Worm (Caenorhabditis elegans) whole organism, L4 larva: ENCODE data around the gene col-104.
A peak's percentile ranks its signal among the peaks of the same experiment; 100 is the strongest.

Experiments
- R02D3.7 ChIP-seq: fragments of 150-350 bp; sonication (generic microtip); optimal IDR thresholded peaks from 3 replicates; lab custom pipeline; 2014; ENCODE audit warnings: missing biosample characterization, missing genetic modification characterization
- T20F7.1 ChIP-seq: fragments of 200-800 bp; sonication (Bioruptor generic); optimal IDR thresholded peaks from 2 replicates; lab custom pipeline; 2018; ENCODE audit warnings: mild to moderate bottlenecking, missing genetic modification characterization, missing compliant biosample characterization
- ceh-44 ChIP-seq: fragments of 200-800 bp; sonication (Bioruptor generic); IDR thresholded peaks from 2 replicates; pipeline ENCODE4 v1.3.6; 2022; ENCODE audit warnings: missing genetic modification reagents, missing genetic modification characterization, missing compliant biosample characterization
- dve-1 ChIP-seq: sonication (generic microtip); optimal IDR thresholded peaks from 2 replicates; lab custom pipeline; 2017; ENCODE audit warnings: antibody characterized with exemption, mild to moderate bottlenecking, missing genetic modification characterization, missing compliant biosample characterization; ENCODE audit not compliant: insufficient read depth
- lsy-2 ChIP-seq, 2 experiments: fragments of 150-350 bp in 1 of 2; sonication (generic microtip) in 1 of 2; optimal IDR thresholded peaks; 2 replicates each; lab custom pipeline; 2014 to 2017; ENCODE audit warnings: missing biosample characterization in 2 of 2, missing genetic modification characterization in 2 of 2
- mdl-1 ChIP-seq, 2 experiments: fragments of 150-350 bp in 1 of 2; sonication (generic microtip) in 1 of 2; optimal IDR thresholded peaks; 2 replicates each; lab custom pipeline; 2014 to 2017; ENCODE audit warnings: missing biosample characterization in 2 of 2, missing genetic modification characterization in 2 of 2
- nhr-237 ChIP-seq: sonication (generic microtip); optimal IDR thresholded peaks from 2 replicates; lab custom pipeline; 2017; ENCODE audit warnings: missing biosample characterization, missing genetic modification characterization
- pha-4 ChIP-seq, 2 experiments: fragments of 150-350 bp in 1 of 2; fragments of 200-800 bp in 1 of 2; sonication (Bioruptor generic) in 1 of 2; IDR thresholded peaks in 1 of 2; optimal IDR thresholded peaks in 1 of 2; 2 replicates each; pipeline versions ENCODE4 v1.3.6 to Lab custom; 2014 to 2022; ENCODE audit warnings: missing genetic modification characterization in 2 of 2, missing genetic modification reagents in 2 of 2, missing biosample characterization in 1 of 2, missing compliant biosample characterization in 1 of 2
- php-3 ChIP-seq: fragments of 200-800 bp; sonication (Bioruptor generic); IDR thresholded peaks from 2 replicates; pipeline ENCODE4 v1.3.6; 2022; ENCODE audit warnings: missing genetic modification reagents, missing genetic modification characterization, missing compliant biosample characterization
- snpc-4 ChIP-seq: fragments of 150-350 bp; optimal IDR thresholded peaks from 2 replicates; lab custom pipeline; 2014; ENCODE audit warnings: missing biosample characterization, missing genetic modification characterization
- ztf-11 ChIP-seq: fragments of 150-350 bp; optimal IDR thresholded peaks from 2 replicates; lab custom pipeline; 2014; ENCODE audit warnings: missing biosample characterization, missing genetic modification characterization

DNA sequence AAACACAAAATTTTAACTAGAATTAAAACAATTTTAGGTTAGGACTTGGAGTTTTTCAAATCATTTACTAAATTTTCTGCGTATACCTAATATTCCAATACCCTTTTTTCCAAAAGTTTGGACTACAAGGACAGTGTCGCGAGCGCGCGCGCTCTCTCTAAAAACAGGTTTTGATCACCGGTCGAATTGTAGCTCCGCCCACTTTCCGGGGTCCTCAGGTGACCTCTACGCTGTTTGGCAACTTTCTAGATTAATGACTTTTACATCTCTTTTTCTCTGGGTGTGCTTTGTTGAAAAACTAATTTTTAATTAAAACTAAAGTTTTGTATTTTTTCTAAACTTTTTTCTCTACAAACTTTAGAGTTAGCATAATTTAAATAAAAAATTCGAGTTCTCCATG, 33.9 kb upstream of the col-104 start:
- no peak for TF ChIP-seq lsy-2 (tag; optimal IDR thresholded peaks at IDR 0.05; lab: Kevin White, UChicago)
- TF ChIP-seq php-3 = no peak
- no peak for TF ChIP-seq dve-1 (tag; lab: Kevin White, UChicago)
- peak in 1 of 2 experiments; percentile 6 for TF ChIP-seq mdl-1 (tag; optimal IDR thresholded peaks at IDR 0.05; lab: Kevin White, UChicago)
- TF ChIP-seq ceh-44 = no peak
- no peak for TF ChIP-seq pha-4 (GFP tag; IDR thresholded peaks at IDR 0.05; lab: Robert Waterston, UW)
- TF ChIP-seq pha-4 (tag; optimal IDR thresholded peaks at IDR 0.05; lab: Kevin White, UChicago) = no peak
- TF ChIP-seq ztf-11 (tag; lab: Kevin White, UChicago) = no peak
- no peak for TF ChIP-seq snpc-4 (tag; lab: Kevin White, UChicago)
- TF ChIP-seq nhr-237 (tag; lab: Kevin White, UChicago) = no peak
- TF ChIP-seq T20F7.1 (GFP tag; lab: Kevin White, UChicago) = no peak
- no peak for TF ChIP-seq R02D3.7 (tag; lab: Kevin White, UChicago)
